Fruit fly (Drosophila melanogaster): ENCODE data around the gene CG32440.

DNA sequence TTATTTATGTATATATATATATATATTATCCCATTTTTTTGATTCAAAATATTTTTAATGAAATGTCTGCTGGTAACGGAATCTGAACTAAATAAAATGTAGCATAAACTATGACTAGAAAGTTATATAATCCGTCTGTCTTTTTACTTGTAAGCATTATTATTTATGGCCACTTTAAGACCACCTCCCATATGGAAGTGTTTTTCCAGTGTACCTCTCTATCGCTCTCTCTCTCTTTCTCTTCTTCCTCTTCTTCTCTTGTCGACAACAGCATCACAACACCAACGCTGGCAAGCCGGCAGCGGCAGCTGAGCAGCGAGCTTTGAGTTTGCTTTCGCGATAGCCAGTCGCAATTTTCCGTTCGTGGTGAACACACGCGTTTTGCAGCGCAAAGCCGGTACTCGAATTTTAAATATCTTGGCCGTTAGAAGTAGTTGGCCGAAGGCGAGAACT lies 22.2 kb downstream of the CG32440 start, which contains the start of gene rgn:
- TF ChIP-seq usp (GFP tag; optimal IDR thresholded peaks at IDR 0.05) (no peak), pan (optimal IDR thresholded peaks at IDR 0.05) (no peak), EcR (GFP tag; optimal IDR thresholded peaks at IDR 0.05) (no peak), psq (optimal IDR thresholded peaks at IDR 0.05) (no peak)
